Fruit fly (Drosophila melanogaster) whole organism, pupa: Measurements from ENCODE around the gene Dlip2.

Experiments
- CG14655 ChIP-seq: fragments of 200-800 bp; sonication (Bioruptor generic); optimal IDR thresholded peaks from 3 replicates; lab custom pipeline; 2017; ENCODE audit warnings: mild to moderate bottlenecking, missing biosample characterization, missing genetic modification reagents, missing genetic modification characterization
- CG17806 ChIP-seq: fragments of 200-800 bp; sonication (Bioruptor generic); optimal IDR thresholded peaks from 2 replicates; lab custom pipeline; 2018; ENCODE audit warnings: missing biosample characterization, mild to moderate bottlenecking, missing genetic modification characterization, moderate library complexity
- Ets98B ChIP-seq: fragments of 200-800 bp; sonication (Bioruptor generic); IDR thresholded peaks from 2 replicates; pipeline ENCODE4 v1.3.6; 2022; ENCODE audit warnings: missing biosample characterization, missing genetic modification characterization
- rn ChIP-seq: fragments of 200-800 bp; sonication (Bioruptor generic); IDR thresholded peaks from 2 replicates; pipeline ENCODE4 v1.3.6; 2022; ENCODE audit warnings: missing biosample characterization, missing genetic modification characterization

DNA sequence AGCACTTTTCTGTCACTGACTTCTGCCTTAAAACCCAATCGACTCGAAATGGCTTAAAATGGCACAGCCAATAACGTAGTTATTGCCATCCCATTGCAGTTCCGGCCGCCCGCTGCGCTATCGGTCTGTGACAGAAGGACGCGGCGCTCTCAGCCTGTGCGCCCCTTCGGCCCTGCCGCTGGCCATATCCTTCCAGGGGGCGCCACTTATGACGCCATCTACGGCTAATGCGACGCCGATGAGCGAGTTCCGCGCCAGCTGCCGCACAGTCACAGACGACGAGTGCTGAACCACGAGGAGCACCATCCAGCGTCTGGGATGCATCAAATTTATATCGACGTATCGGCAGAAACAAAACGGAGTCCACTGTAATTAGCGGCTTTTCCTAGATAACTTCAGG lies 12.8 kb downstream of the Dlip2 start:
- TF ChIP-seq CG14655 (GFP tag; lab: Kevin White, UChicago) (no peak), Ets98B (GFP tag; lab: Robert Waterston, UW) (no peak), CG17806 (tag; lab: Kevin White, UChicago) (no peak), rn (no peak)
